Worm (Caenorhabditis elegans): ENCODE results near the gene Y57A10A.4.

DNA sequence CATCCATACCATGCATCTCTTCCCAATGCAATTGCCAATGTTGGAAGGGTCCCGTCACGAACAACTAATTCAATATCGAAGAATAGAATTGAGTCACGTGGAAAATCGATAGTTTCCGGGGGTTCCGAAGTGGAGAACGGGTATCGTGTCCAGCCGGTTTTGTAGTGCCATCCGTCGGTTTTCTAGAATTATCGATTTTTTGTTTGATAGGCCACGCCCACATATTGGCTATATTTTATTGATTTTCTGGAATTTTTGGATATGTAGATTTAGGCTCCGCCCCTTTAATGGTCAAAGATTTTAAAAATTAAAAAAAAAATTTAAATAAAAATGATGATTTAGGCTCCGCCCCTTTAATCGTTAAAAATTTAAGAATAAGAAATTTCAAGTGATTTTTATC is 47.5 kb downstream of the Y57A10A.4 start:
- no peak for TF ChIP-seq egrh-3 (GFP tag; IDR thresholded peaks at IDR 0.05)
- no peak for TF ChIP-seq athp-1 (tag; optimal IDR thresholded peaks at IDR 0.05)
- TF ChIP-seq cebp-1 (GFP tag; IDR thresholded peaks at IDR 0.05), result no peak
- TF ChIP-seq cebp-1 (tag; optimal IDR thresholded peaks at IDR 0.05), result no peak
- TF ChIP-seq tlf-1 (GFP tag; optimal IDR thresholded peaks at IDR 0.05), result no peak
- no peak for TF ChIP-seq nhr-80 (tag; optimal IDR thresholded peaks at IDR 0.05)
- no peak for TF ChIP-seq ama-1 (optimal IDR thresholded peaks at IDR 0.05)
- no peak for TF ChIP-seq ama-1 (GFP tag; optimal IDR thresholded peaks at IDR 0.05)
- TF ChIP-seq tbx-9 (tag; optimal IDR thresholded peaks at IDR 0.05; ENCODE audit: borderline replicate concordance), result no peak
- no peak for TF ChIP-seq ztf-26 (tag; optimal IDR thresholded peaks at IDR 0.05)
- no peak for TF ChIP-seq dpl-1 (GFP tag; optimal IDR thresholded peaks at IDR 0.05)
- no peak for TF ChIP-seq hlh-12 (tag; optimal IDR thresholded peaks at IDR 0.05)
- no peak for TF ChIP-seq sptf-2 (GFP tag; optimal IDR thresholded peaks at IDR 0.05)
- no peak for TF ChIP-seq attf-3 (GFP tag; conservative IDR thresholded peaks at IDR 0.05)
- no peak for TF ChIP-seq hmg-1.2 (GFP tag; IDR thresholded peaks at IDR 0.05)
- no peak for TF ChIP-seq unc-130 (GFP tag; optimal IDR thresholded peaks at IDR 0.05)
